Worm (Caenorhabditis elegans): ENCODE measurements around the gene tsp-12.

Gene tsp-12

DNA sequence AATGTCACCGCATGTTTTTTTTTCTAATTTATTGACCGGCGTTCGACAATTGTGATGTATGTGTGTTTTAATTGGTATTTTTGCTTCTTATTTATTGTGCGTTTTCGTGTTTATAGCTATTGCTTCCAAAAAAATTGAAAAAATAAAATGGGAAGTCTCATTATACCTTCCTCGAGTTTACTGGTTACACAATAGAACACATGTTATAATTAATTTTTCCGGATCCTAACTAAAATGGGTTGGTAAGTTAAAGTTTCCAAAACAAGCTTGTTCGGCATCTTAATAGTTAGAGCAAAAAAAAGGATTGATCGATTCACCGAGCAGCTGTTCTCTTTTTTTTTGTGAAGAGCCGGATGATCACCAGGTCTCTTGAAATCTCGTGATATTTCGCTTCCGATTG is 5.1 kb upstream of the tsp-12 start, which contains the start of gene ttr-54:
TSS of gene ttr-54 (plus strand) at position 301 of the 400 bp plus-strand sequence.
- no peak for TF ChIP-seq unc-62 (GFP tag; optimal IDR thresholded peaks at IDR 0.05)

DNA sequence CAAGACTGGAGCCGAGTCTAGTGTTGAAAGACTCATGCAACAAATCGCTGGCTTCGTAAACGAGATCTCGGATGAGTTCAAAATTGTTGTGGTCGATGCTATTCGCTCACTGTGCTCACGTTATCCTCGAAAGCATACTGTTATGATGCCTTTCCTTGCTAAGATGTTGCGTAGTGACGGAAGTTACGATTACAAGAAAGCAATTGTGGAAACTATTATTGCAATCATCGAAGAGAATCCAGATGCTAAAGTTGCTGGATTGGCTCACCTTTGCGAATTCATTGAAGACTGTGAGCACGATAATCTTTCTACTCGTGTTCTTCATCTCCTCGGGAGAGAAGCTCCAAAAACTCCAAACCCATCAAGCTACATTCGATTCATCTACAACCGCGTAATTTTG is 3.1 kb upstream of the tsp-12 start:
- TF ChIP-seq unc-62 (GFP tag; optimal IDR thresholded peaks at IDR 0.05): no peak

DNA sequence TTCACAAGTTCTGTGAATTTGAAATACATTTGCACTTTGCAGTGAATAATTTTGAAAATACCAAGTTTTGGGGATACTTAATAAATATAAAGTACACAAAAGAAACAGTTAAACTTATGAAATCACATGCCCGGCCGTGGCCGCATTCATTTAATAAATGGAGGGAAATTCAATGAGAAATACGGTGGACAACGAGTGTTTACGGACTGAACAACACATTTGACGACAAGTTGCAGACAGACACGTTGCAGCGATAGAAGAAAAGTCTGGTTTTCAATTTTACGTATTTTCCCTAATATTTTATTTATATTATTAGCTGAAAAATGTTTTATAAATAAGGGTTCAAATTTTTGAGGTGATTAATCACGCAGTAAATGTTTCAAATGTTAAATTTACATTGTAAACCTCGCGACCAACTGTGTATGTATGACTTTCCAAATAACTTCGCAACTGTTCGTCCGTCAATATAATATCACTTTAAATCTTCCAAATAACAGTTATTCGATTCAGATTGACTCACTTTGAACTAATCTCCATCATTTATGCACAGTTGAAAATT is 1.1 kb upstream of the tsp-12 start, which contains the start of gene copg-1:
TSS of gene copg-1 (plus strand) at position 509 of the 559 bp plus-strand sequence.
- TF ChIP-seq unc-62 (GFP tag; optimal IDR thresholded peaks at IDR 0.05): no peak

DNA sequence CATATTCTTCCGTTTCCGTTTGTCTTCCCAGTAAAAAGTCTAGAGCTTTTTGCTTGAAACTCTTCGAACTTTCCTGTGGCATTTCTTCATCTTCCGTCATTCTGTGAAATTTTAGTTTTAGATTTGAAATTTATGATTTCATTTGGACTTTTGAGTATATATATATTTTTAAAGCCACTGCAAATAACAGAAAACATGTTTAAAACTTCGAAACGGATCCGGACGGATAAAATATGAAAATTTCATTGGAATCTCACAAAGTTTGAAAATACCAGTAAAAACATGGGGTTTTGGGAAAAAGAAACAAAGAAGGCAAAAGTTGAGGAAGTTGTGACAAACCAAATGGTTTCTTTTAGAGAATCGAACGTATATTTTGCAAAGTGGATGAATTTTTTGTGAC is 1.5 kb downstream of the tsp-12 start, which contains the start of gene pigs-1:
TSS of gene pigs-1 (minus strand) at position 101 of the 400 bp plus-strand sequence.
- TF ChIP-seq unc-62 (GFP tag; optimal IDR thresholded peaks at IDR 0.05): no peak

DNA sequence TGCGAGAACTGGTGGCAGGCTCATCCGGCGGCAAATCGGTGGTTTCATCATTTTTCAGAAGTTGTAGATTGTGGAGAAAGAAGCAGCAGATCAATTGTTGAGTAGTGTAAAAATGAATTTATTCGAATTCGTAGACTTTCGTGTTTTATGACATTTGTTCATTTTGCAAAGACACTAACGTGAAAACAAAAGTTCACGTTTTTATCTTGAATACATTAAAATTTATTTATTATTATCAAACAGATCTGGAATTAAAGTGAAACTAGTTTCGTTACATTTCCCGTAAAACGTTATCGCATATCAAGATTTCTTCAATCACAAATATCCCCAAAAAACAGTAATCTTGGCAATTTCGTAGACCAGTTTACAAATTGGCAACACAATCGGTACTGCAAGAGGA is 3.5 kb downstream of the tsp-12 start, which contains the start of gene T14G10.8:
TSS of gene T14G10.8 (minus strand) at position 101 of the 400 bp plus-strand sequence.
- no peak for TF ChIP-seq unc-62 (GFP tag; optimal IDR thresholded peaks at IDR 0.05)

DNA sequence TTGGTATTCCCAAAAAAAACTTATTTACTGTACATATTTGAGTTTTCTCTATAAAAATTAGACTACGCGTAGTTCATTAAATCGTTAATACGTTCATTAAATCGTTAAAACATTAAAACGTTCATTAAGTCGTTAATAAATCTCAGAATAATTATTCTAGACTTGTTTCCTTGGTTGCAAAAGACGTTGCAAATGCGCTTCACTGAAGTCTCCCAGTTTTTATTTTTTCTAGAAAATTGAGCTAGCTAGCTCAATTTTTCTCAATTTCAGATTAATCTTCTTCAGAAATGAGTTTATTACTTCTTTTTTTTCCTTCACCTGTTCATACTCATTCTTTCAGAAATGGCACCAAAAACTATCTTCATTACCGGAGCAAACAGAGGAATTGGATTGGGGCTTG is 5.5 kb downstream of the tsp-12 start:
- TF ChIP-seq unc-62 (GFP tag; optimal IDR thresholded peaks at IDR 0.05): no peak

DNA sequence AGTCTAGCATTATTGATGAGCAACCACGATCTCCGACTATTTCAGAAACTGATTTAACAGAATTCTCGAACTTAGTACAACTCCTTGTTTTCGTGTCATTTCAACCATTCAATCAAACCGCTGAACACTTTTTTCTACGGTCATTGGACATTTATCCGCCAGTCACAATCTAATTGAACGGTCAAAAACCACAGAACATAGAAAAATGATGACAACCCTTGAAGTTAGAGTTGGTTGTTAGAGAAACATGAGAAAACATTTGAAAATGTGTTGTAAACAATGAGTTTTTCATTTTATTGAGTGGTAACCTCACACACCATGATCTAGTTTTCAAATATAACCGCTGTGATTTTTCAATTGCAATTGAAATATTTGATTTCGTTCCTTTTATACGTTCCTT is 5.9 kb downstream of the tsp-12 start:
- TF ChIP-seq unc-62 (GFP tag; optimal IDR thresholded peaks at IDR 0.05): no peak

DNA sequence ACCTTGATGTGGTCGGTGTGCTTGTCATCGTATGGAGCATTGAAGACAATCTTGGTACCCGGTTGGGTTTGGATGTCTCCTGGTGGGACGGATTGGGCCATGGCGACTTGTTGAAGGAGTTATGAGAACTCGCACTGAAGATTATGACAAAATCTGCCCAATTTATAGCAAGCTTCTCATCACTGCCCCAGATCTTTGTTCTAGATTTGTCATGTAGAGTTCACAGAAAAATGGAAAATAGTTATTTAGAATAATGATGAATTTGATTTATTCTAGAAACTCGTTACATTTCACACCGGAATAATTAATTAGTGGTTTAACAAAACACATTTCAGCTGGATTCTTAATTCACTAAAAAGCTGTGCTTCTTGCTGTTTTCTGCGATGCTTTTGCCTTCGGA is 6.8 kb downstream of the tsp-12 start, which contains the start of gene msp-38:
TSS of gene msp-38 (minus strand) at position 101 of the 400 bp plus-strand sequence.
- TF ChIP-seq unc-62 (GFP tag; optimal IDR thresholded peaks at IDR 0.05): no peak

DNA sequence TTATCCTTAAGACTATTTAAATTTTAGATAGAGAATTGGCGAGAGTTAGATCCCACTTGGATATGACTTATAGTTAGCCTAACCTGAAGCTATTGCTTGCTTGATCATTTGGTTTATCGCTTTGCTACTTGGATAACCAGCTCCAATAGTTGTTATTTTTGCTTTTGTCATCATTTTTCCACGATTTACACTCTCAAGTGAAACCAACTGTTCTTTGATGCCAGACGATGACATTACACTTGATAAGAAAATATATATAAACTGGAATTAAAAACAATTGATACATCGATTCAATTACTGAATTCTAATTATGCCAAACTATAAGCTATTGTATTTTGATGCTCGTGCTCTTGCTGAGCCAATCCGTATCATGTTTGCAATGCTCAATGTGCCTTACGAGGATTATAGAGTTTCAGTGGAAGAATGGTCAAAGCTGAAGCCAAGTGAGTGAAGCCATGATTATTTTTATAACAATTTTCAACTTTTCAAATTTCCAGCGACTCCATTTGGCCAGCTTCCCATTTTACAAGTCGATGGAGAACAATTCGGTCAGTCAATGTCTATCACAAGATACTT is 8.4 kb downstream of the tsp-12 start, which contains the start of the genes gst-2, gst-4 and dhs-12:
TSS of gene gst-2 (minus strand) at position 132 of the 576 bp plus-strand sequence.
TSS of gene gst-4 (plus strand) at position 296 of the 576 bp plus-strand sequence.
TSS of gene dhs-12 (plus strand) at position 526 of the 576 bp plus-strand sequence.
- no peak for TF ChIP-seq unc-62 (GFP tag; optimal IDR thresholded peaks at IDR 0.05)

DNA sequence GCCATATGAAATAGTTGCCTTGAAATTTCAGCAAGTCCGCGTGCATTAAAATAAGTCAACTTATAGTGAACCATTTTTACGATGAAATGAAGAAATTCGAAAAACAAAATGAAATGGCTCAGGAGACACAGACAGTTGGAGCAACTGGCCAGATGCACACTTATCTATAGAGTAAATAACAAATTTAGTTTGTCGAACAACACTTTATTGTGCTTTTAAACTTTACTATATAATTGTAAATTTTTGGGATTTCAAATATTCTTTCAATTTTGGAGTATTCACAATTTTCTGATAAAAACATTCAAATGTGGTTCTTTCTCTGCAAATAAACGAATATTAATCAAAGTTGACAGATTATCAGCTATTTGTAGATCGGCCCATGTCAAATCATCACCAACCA is 10.3 kb downstream of the tsp-12 start, which contains the start of gene gst-3:
TSS of gene gst-3 (minus strand) at position 101 of the 400 bp plus-strand sequence.
- TF ChIP-seq unc-62 (GFP tag; optimal IDR thresholded peaks at IDR 0.05): no peak

DNA sequence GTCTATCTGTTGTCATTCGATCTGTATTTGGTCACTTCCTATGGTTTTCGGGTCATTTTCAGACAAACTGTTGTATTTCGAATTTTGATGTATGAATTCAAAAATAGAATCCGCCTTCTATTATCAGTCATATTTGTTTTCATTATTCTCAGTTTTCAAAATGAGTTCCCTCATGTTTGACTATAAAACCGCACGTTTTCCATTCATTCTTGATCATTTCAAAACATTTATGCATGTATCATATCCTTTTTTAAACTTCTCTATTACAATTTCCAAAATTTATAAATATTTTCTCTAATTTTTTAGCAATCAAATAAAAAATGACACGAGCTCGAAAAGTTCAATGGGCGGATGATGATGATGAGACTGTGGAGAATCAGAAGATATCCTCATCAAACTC is 12.6 kb downstream of the tsp-12 start, which contains the start of gene K08F4.12:
TSS of gene K08F4.12 (plus strand) at position 301 of the 400 bp plus-strand sequence.
- no peak for TF ChIP-seq unc-62 (GFP tag; optimal IDR thresholded peaks at IDR 0.05)

DNA sequence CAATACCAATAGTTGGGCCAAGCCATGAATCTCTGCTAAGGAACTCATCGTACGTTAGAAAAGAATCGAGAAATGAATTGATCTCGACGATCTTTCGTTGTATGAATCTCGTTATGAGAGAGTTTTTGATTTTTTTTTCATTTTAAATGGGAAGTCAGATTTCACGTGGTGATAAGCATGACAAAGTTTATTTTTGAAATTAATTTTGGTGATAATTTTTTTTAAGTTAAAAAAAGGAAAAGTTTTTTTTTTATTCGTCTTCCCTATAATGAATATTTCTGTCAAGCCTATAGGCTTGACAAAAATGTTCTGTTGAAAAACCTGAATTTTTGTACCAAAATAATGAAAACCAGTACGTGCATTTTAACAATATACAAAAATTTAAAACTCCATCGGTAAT is 14.6 kb downstream of the tsp-12 start, which contains the start of gene K08F4.5:
TSS of gene K08F4.5 (minus strand) at position 101 of the 400 bp plus-strand sequence.
- TF ChIP-seq unc-62 (GFP tag; optimal IDR thresholded peaks at IDR 0.05): no peak

DNA sequence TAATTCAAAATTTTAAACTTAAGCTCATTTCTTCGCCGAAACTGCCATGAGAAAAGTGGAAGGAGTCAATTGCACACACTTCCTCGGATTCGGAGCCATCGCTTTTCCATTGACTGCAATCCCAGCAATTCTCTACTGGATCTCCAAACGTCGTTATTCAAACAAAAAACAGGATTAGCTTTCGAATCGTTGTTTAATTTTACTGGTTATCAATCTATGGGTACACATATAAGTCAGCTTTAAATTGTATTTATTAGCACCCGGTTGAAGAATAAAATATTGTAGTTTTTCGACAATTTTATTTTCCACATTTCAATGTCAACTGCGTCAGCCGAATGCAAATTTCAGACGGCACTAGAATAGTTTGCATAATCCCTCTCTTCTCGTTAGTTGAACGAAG is 20.4 kb downstream of the tsp-12 start, which contains the start of gene glt-3:
TSS of gene glt-3 (plus strand) at position 301 of the 400 bp plus-strand sequence.
- TF ChIP-seq unc-62 (GFP tag; optimal IDR thresholded peaks at IDR 0.05): no peak

DNA sequence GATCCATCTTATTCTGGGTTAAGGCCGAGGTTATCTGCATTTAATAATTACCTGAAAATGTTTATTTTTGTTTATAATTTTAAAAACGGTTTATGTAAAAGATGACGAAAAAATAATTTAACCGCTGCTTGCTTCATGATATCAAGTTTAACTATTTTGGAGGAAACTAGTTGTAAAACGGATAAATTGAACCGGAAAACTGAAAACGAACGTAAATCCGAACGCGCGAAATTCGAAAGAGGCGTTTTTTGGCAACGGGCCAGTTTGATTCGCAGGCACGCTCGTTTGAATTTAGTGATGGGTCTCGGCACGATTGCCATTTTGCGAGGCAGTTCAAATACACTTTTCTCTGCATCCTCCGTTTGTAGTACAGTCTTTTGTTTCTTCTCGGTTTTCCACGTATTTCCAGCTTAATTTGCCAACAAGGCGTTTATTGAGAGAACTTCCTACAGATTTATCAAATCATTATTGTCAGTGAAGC is 21.5 kb downstream of the tsp-12 start, which contains the start of the genes gtbp-1 and K08F4.3:
TSS of gene gtbp-1 (minus strand) at position 51 of the 481 bp plus-strand sequence.
TSS of gene K08F4.3 (plus strand) at position 352 of the 481 bp plus-strand sequence.
- TF ChIP-seq unc-62 (GFP tag; optimal IDR thresholded peaks at IDR 0.05): no peak

DNA sequence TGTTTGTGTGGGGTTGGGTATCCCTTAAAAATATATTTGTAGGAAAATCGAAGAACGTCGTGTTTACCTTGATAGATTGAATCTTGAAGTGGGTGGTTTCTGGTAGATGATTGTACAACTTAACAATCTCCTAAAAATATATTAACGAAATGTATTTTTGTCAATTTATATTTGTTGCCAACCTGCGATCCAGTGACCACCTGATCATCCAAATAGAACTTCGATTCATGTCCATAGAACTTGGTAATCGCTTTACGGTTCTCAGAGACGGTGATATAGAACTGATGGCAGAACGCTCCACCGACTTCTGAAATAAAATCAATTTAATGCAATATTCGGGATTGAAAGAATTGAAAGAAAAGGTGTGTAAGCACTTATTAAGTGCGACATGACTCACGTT is 22.0 kb downstream of the tsp-12 start:
- TF ChIP-seq unc-62 (GFP tag; optimal IDR thresholded peaks at IDR 0.05): no peak

DNA sequence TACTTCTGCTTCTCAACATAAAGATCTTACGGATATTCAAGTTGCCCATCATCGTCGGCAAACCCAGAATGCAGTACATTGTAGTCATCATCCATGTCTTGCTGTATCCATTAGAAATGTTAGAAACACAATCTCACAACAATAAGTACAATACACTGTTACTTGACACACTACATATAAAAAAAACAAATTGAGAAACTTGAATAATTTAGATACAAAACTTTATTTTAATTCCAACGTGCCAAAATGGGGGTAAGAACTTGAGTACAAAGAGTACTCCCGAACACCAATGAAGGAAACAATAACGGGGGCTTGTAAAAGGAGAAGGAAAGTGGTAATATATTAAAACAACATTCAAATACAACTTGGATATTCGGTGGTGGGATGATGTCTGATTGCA is 23.9 kb downstream of the tsp-12 start, which contains the start of gene ctf-18:
TSS of gene ctf-18 (minus strand) at position 101 of the 400 bp plus-strand sequence.
- no peak for TF ChIP-seq unc-62 (GFP tag; optimal IDR thresholded peaks at IDR 0.05)

Data from whole organism, dauer.